Worm (Caenorhabditis elegans) whole organism, L2 larva: ENCODE measurements around the gene scvp-1.

Experiments
- C34F6.9 ChIP-seq: fragments of 150-350 bp; optimal IDR thresholded peaks from 2 replicates; lab custom pipeline; 2014; ENCODE audit warnings: missing biosample characterization, missing genetic modification characterization
- F13H6.1 ChIP-seq: sonication (generic microtip); optimal IDR thresholded peaks from 2 replicates; lab custom pipeline; 2016; ENCODE audit warnings: missing genetic modification characterization, missing compliant biosample characterization
- R02D3.7 ChIP-seq: fragments of 150-350 bp; optimal IDR thresholded peaks from 2 replicates; lab custom pipeline; 2014; ENCODE audit warnings: missing biosample characterization, missing genetic modification characterization
- ZK546.5 ChIP-seq: sonication (generic microtip); optimal IDR thresholded peaks from 2 replicates; lab custom pipeline; 2017; ENCODE audit warnings: missing biosample characterization, missing genetic modification characterization
- alr-1 ChIP-seq: fragments of 150-350 bp; optimal IDR thresholded peaks from 2 replicates; lab custom pipeline; 2014; ENCODE audit warnings: missing biosample characterization, missing genetic modification characterization
- ama-1 ChIP-seq: fragments of 150-350 bp; optimal IDR thresholded peaks from 2 replicates; lab custom pipeline; 2018; ENCODE audit warnings: inconsistent platforms
- blmp-1 ChIP-seq: sonication (generic microtip); optimal IDR thresholded peaks from 2 replicates; lab custom pipeline; 2017; ENCODE audit warnings: missing genetic modification characterization, mild to moderate bottlenecking, missing compliant biosample characterization, antibody characterized with exemption, moderate library complexity; ENCODE audit not compliant: insufficient read depth
- ceh-16 ChIP-seq: fragments of 150-350 bp; optimal IDR thresholded peaks from 2 replicates; lab custom pipeline; 2014; ENCODE audit warnings: missing biosample characterization, missing genetic modification characterization
- ceh-82 ChIP-seq: fragments of 150-350 bp; optimal IDR thresholded peaks from 2 replicates; lab custom pipeline; 2014; ENCODE audit warnings: missing biosample characterization, missing genetic modification characterization
- crh-2 ChIP-seq: sonication (generic microtip); optimal IDR thresholded peaks from 2 replicates; lab custom pipeline; 2017; ENCODE audit warnings: missing biosample characterization, missing genetic modification characterization
- egl-27 ChIP-seq: sonication (generic microtip); optimal IDR thresholded peaks from 3 replicates; lab custom pipeline; 2017; ENCODE audit warnings: missing biosample characterization, missing genetic modification reagents, missing genetic modification characterization
- elt-1 ChIP-seq: fragments of 150-350 bp; optimal IDR thresholded peaks from 2 replicates; lab custom pipeline; 2014; ENCODE audit warnings: missing biosample characterization, missing genetic modification characterization
- elt-3 ChIP-seq: sonication (generic microtip); optimal IDR thresholded peaks from 2 replicates; lab custom pipeline; 2017; ENCODE audit warnings: missing biosample characterization, missing genetic modification characterization
- fos-1 ChIP-seq: fragments of 150-350 bp; optimal IDR thresholded peaks from 2 replicates; lab custom pipeline; 2014; ENCODE audit warnings: missing biosample characterization, missing genetic modification characterization
- gmeb-1 ChIP-seq: fragments of 150-350 bp; optimal IDR thresholded peaks from 2 replicates; lab custom pipeline; 2014; ENCODE audit warnings: missing biosample characterization, missing genetic modification characterization
- lin-13 ChIP-seq: fragments of 150-350 bp; optimal IDR thresholded peaks from 2 replicates; lab custom pipeline; 2014; ENCODE audit warnings: missing biosample characterization, missing genetic modification reagents, missing genetic modification characterization
- lsy-2 ChIP-seq, 2 experiments: fragments of 150-350 bp in 1 of 2; sonication (generic microtip) in 1 of 2; optimal IDR thresholded peaks; 2 replicates each; lab custom pipeline; 2014 to 2017; ENCODE audit warnings: missing biosample characterization in 2 of 2, missing genetic modification characterization in 2 of 2
- mab-5 ChIP-seq: fragments of 150-350 bp; optimal IDR thresholded peaks from 2 replicates; lab custom pipeline; 2014; ENCODE audit warnings: missing biosample characterization, missing genetic modification characterization
- mbf-1 ChIP-seq: sonication (generic microtip); optimal IDR thresholded peaks from 2 replicates; lab custom pipeline; 2017; ENCODE audit warnings: missing biosample characterization, missing genetic modification characterization
- nhr-11 ChIP-seq: fragments of 150-350 bp; optimal IDR thresholded peaks from 2 replicates; lab custom pipeline; 2014; ENCODE audit warnings: missing biosample characterization, missing genetic modification characterization
- nhr-12 ChIP-seq: fragments of 150-350 bp; optimal IDR thresholded peaks from 2 replicates; lab custom pipeline; 2014; ENCODE audit warnings: missing biosample characterization, missing genetic modification characterization
- nhr-129 ChIP-seq: fragments of 150-350 bp; optimal IDR thresholded peaks from 2 replicates; lab custom pipeline; 2014; ENCODE audit warnings: missing biosample characterization, missing genetic modification characterization
- nhr-21 ChIP-seq: fragments of 150-350 bp; optimal IDR thresholded peaks from 2 replicates; lab custom pipeline; 2014; ENCODE audit warnings: missing biosample characterization, missing genetic modification characterization
- nhr-23 ChIP-seq: fragments of 150-350 bp; optimal IDR thresholded peaks from 2 replicates; lab custom pipeline; 2014; ENCODE audit warnings: missing biosample characterization, missing genetic modification reagents, missing genetic modification characterization
- nhr-25 ChIP-seq: fragments of 150-350 bp; sonication (generic microtip); optimal IDR thresholded peaks from 3 replicates; lab custom pipeline; 2014; ENCODE audit warnings: missing biosample characterization, missing genetic modification characterization
- nhr-6 ChIP-seq: fragments of 150-350 bp; optimal IDR thresholded peaks from 2 replicates; lab custom pipeline; 2014; ENCODE audit warnings: missing biosample characterization, missing genetic modification characterization
- sem-4 ChIP-seq: fragments of 150-350 bp; optimal IDR thresholded peaks from 2 replicates; lab custom pipeline; 2014; ENCODE audit warnings: missing biosample characterization, missing genetic modification reagents, missing genetic modification characterization
- skn-1 ChIP-seq: sonication (generic microtip); optimal IDR thresholded peaks from 2 replicates; lab custom pipeline; 2017; ENCODE audit warnings: missing biosample characterization, missing genetic modification characterization
- sma-3 ChIP-seq: sonication (generic microtip); optimal IDR thresholded peaks from 2 replicates; lab custom pipeline; 2016; ENCODE audit warnings: missing genetic modification reagents, missing genetic modification characterization, missing compliant biosample characterization
- sma-9 ChIP-seq, 2 experiments: fragments of 150-350 bp in 1 of 2; sonication (generic microtip) in 1 of 2; optimal IDR thresholded peaks; 2 replicates each; lab custom pipeline; 2014 to 2016; ENCODE audit warnings: missing genetic modification characterization in 2 of 2, mild to moderate bottlenecking in 1 of 2, missing biosample characterization in 1 of 2, missing compliant biosample characterization in 1 of 2, missing genetic modification reagents in 1 of 2, moderate library complexity in 1 of 2
- snpc-4 ChIP-seq: fragments of 150-350 bp; optimal IDR thresholded peaks from 2 replicates; lab custom pipeline; 2014; ENCODE audit warnings: missing biosample characterization, missing genetic modification characterization
- unc-39 ChIP-seq: fragments of 150-350 bp; optimal IDR thresholded peaks from 2 replicates; lab custom pipeline; 2014; ENCODE audit warnings: missing biosample characterization, missing genetic modification characterization
- unc-55 ChIP-seq: fragments of 150-350 bp; sonication (generic microtip); optimal IDR thresholded peaks from 3 replicates; lab custom pipeline; 2014; ENCODE audit warnings: missing biosample characterization, missing genetic modification reagents, missing genetic modification characterization
- zag-1 ChIP-seq: fragments of 150-350 bp; optimal IDR thresholded peaks from 2 replicates; lab custom pipeline; 2014; ENCODE audit warnings: missing biosample characterization, missing genetic modification characterization
- ztf-11 ChIP-seq: sonication (generic microtip); optimal IDR thresholded peaks from 2 replicates; lab custom pipeline; 2017; ENCODE audit warnings: missing biosample characterization, missing genetic modification characterization
- ztf-4 ChIP-seq: fragments of 150-350 bp; optimal IDR thresholded peaks from 2 replicates; lab custom pipeline; 2014; ENCODE audit warnings: missing biosample characterization, missing genetic modification characterization

The scvp-1 gene

ce11 chrV:10894601-10895000, 36.5 kb downstream of the scvp-1 start, which contains the start of the genes F32D8.14 and F32D8.5 (continued):
- TF ChIP-seq elt-1 (tag; lab: Kevin White, UChicago) (no peak), nhr-6 (tag; lab: Kevin White, UChicago) (peak; percentile 84), nhr-21 (tag; lab: Kevin White, UChicago) (peak; percentile 69), ZK546.5 (tag; lab: Kevin White, UChicago) (peak; percentile 73), nhr-23 (tag; lab: Kevin White, UChicago) (no peak), fos-1 (tag; lab: Kevin White, UChicago) (peak; percentile 59), unc-39 (tag; lab: Kevin White, UChicago) (no peak), unc-55 (GFP tag; lab: Kevin White, UChicago) (peak; percentile 88), sem-4 (tag; lab: Kevin White, UChicago) (peak; percentile 74), egl-27 (tag; lab: Kevin White, UChicago) (peak; percentile 2), ceh-82 (tag; lab: Kevin White, UChicago) (peak; percentile 29), nhr-12 (no peak), mab-5 (peak; percentile 23), alr-1 (no peak), nhr-25 (peak; percentile 76), zag-1 (tag; lab: Kevin White, UChicago) (no peak), nhr-11 (tag; lab: Kevin White, UChicago) (no peak), F13H6.1 (tag; lab: Kevin White, UChicago) (peak; percentile 85), ztf-4 (peak; percentile 60), ztf-11 (tag; lab: Kevin White, UChicago) (no peak), lin-13 (GFP tag; lab: Kevin White, UChicago) (peak; percentile 85), snpc-4 (tag; lab: Kevin White, UChicago) (peak; percentile 75), R02D3.7 (tag; lab: Kevin White, UChicago) (no peak), ceh-16 (tag; lab: Kevin White, UChicago) (no peak)

- TF ChIP-seq ceh-16 (tag; lab: Kevin White, UChicago) (no peak), ama-1 (lab: Kevin White, UChicago) (no peak), ceh-82 (tag; lab: Kevin White, UChicago) (no peak), ztf-4 (no peak), elt-3 (tag; lab: Kevin White, UChicago) (no peak), R02D3.7 (tag; lab: Kevin White, UChicago) (no peak)
Observed at ce11 chrV:10893510-10894128, 37.5 kb downstream of the scvp-1 start, which contains the start of gene F32D8.4. F32D8.4 (minus strand) TSS chrV:10893560.

DNA sequence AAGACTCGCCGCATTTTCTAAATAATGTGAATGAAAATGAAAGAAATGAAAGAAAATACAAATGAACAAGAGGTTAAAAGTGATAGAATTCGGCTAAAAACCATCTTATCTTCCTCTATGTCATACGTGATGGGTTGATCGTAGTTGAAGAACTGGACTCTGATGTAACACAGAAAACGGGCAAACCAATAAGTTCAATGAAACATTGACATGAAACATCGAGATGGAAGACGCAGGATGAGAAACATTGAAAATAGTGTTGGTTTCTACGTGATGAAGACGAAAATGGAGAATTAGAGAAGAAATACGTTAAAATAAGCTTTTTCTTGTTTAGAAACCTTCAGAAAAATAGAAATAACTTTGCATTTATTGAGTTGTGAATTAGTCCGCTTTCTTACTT, 40.1 kb downstream of the scvp-1 start, which contains the start of gene F32D8.12:
TSS of gene F32D8.12 (minus strand) at position 48 of the 400 bp plus-strand sequence.
- TF ChIP-seq C34F6.9 (peak; percentile 49), fos-1 (tag; lab: Kevin White, UChicago) (peak; percentile 61), crh-2 (tag; lab: Kevin White, UChicago) (peak; percentile 34), blmp-1 (peak; percentile 13), sma-3 (GFP tag; lab: Kevin White, UChicago) (peak; percentile 6), F13H6.1 (tag; lab: Kevin White, UChicago) (peak; percentile 16), nhr-21 (tag; lab: Kevin White, UChicago) (peak; percentile 64), sma-9 (GFP tag; optimal IDR thresholded peaks at IDR 0.05; lab: Kevin White, UChicago) (peak; percentile 18), sma-9 (tag; optimal IDR thresholded peaks at IDR 0.05; lab: Kevin White, UChicago) (no peak), alr-1 (no peak), gmeb-1 (tag; lab: Kevin White, UChicago) (peak; percentile 51), nhr-129 (tag; lab: Kevin White, UChicago) (peak; percentile 73), nhr-25 (peak; percentile 42), egl-27 (tag; lab: Kevin White, UChicago) (no peak), skn-1 (tag; lab: Kevin White, UChicago) (no peak), lsy-2 (tag; optimal IDR thresholded peaks at IDR 0.05; lab: Kevin White, UChicago) (peak in 1 of 2 experiments; percentile 55), mbf-1 (no peak), unc-55 (GFP tag; lab: Kevin White, UChicago) (peak; percentile 20), snpc-4 (tag; lab: Kevin White, UChicago) (no peak)

DNA sequence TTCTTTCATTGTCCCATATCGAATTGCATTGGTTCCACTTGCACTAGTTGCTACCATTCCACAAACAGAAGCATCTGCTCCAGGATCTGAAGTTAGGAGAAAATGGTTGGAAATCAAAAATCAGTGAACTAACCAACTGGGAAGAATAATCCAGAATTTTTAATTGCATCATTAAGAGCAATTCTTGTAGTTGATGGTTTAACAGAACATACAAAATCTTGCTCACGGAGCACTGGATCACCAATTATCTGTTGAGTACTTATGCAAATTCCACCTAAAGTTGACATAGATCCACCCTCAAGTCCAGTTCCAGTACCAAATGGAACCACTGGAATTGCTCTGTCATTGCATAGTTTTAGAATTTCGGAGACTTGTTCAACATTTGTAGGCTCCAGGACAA, 41.3 kb downstream of the scvp-1 start:
- TF ChIP-seq ama-1 (lab: Kevin White, UChicago) (peak; percentile 47), unc-55 (GFP tag; lab: Kevin White, UChicago) (no peak)
- TF ChIP-seq, all 48 proteins: peak for 1
